Worm (Caenorhabditis elegans): ENCODE measurements around the gene F57C12.6.

DNA sequence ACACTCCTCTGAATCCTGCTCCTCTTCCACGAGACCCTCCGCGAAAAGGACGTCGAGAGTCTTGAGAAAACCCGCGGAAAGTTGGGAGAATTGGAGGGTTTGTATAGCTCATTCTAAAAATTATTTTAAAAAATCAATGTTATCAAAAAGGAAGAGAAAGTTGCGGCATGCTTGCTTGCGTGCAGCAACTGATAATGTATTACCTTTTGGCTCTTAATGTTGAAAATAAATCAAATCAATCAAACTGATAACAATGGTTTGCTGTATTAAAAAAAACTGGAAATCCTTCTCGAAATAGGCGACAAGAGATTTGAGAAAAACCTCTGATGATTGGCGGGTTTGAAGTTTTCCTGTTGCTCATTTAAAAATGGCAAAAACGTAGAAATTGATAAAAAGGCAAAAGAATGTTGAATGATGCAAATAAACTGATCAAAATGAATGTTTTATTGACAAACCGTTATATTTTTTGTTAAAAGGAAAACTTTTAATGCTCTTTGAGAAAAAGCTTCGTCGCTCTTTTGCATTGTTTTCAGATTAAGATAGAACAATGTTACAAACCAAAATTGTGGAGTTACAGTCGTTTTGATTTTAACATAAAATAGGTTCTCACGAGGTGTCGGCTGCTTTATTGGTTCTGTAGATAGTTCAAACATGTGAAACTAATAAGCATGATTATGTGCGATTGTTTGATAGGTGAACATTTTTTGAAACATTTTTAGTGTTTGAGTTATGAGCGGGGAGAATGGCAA lies 1.4 kb upstream of the F57C12.6 start:
- TF ChIP-seq snpc-4 (tag; optimal IDR thresholded peaks at IDR 0.05) (no peak), flh-1 (GFP tag; optimal IDR thresholded peaks at IDR 0.05) (no peak), unc-62 (GFP tag; optimal IDR thresholded peaks at IDR 0.05) (no peak), ztf-11 (tag; optimal IDR thresholded peaks at IDR 0.05) (no peak), nhr-237 (tag; optimal IDR thresholded peaks at IDR 0.05) (no peak), nhr-28 (tag; optimal IDR thresholded peaks at IDR 0.05) (no peak), lsy-2 (tag; optimal IDR thresholded peaks at IDR 0.05) (no peak), mep-1 (tag; optimal IDR thresholded peaks at IDR 0.05) (no peak), pha-4 (tag; optimal IDR thresholded peaks at IDR 0.05) (no peak), ces-1 (GFP tag; optimal IDR thresholded peaks at IDR 0.05) (no peak)
